Worm (Caenorhabditis elegans) whole organism, L4 larva: ENCODE data around the gene irld-49.
A peak's percentile ranks its signal among the peaks of the same experiment; 100 is the strongest.

Experiments used
- F10B5.3 ChIP-seq: sonication (generic microtip); optimal IDR thresholded peaks from 2 replicates; lab custom pipeline; 2016; ENCODE audit warnings: mild to moderate bottlenecking, missing genetic modification characterization, missing compliant biosample characterization
- Y105C5A.15 ChIP-seq: fragments of 200-800 bp; sonication (Bioruptor generic); IDR thresholded peaks from 2 replicates; pipeline ENCODE4 v1.3.6; 2022; ENCODE audit warnings: missing genetic modification characterization, missing compliant biosample characterization
- aha-1 ChIP-seq: fragments of 150-350 bp; peaks from one replicate; lab custom pipeline; 2014; ENCODE audit warnings: missing biosample characterization, missing genetic modification characterization
- aly-2 ChIP-seq: sonication (generic microtip); optimal IDR thresholded peaks from 2 replicates; lab custom pipeline; 2018; ENCODE audit warnings: missing biosample characterization, missing genetic modification characterization
- ama-1 ChIP-seq: fragments of 150-350 bp; optimal IDR thresholded peaks from 2 replicates; lab custom pipeline; 2014; ENCODE audit warnings: inconsistent platforms, mixed read lengths
- fos-1 ChIP-seq: fragments of 150-350 bp; optimal IDR thresholded peaks from 2 replicates; lab custom pipeline; 2014; ENCODE audit warnings: missing biosample characterization, missing genetic modification characterization
- hlh-30 ChIP-seq: sonication (generic microtip); optimal IDR thresholded peaks from 2 replicates; lab custom pipeline; 2017; ENCODE audit warnings: antibody characterized with exemption, mild to moderate bottlenecking, missing genetic modification characterization, missing compliant biosample characterization; ENCODE audit not compliant: insufficient read depth
- nhr-237 ChIP-seq: sonication (generic microtip); optimal IDR thresholded peaks from 2 replicates; lab custom pipeline; 2017; ENCODE audit warnings: missing biosample characterization, missing genetic modification characterization
- unc-62 ChIP-seq, 3 experiments: fragments of 150-350 bp in 1 of 3; sonication (generic microtip); optimal IDR thresholded peaks in 2 of 3; peaks in 1 of 3; 1 replicate in 1 of 3; 2 replicates in 2 of 3; lab custom pipeline; 2014 to 2017; ENCODE audit warnings: missing biosample characterization in 3 of 3, missing genetic modification characterization in 3 of 3, missing genetic modification reagents in 3 of 3, missing genotype in 1 of 3

DNA sequence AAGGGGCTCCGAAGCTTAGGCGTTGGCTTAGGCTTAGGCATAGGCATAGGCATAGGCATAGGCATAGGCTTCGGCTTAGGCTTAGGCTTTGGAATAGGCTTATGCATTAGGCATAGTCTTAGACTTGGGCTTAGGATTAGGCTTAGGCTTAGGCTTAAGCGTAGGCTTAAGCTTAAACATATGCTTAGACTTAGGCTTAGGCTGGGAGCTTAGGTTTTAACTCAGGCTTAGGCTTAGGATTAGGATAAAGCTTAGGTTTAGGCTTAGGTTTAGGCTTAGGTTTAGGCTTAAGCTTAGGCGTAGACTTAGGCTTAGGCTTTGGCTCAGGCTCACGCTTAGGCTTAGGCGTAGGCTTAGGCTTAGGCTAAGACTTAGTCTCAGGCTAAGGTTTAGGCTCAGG is 46.1 kb downstream of the irld-49 start:
- TF ChIP-seq ama-1 (lab: Kevin White, UChicago) (no peak), aly-2 (no peak), aha-1 (tag; lab: Kevin White, UChicago) (no peak), fos-1 (tag; lab: Kevin White, UChicago) (no peak), unc-62 (GFP tag; optimal IDR thresholded peaks at IDR 0.05 in 1 of 2; lab: Kevin White, UChicago) (peak in 1 of 2 experiments; percentile 75), unc-62 (tag; optimal IDR thresholded peaks at IDR 0.05; lab: Kevin White, UChicago) (no peak), nhr-237 (tag; lab: Kevin White, UChicago) (no peak), hlh-30 (tag; lab: Kevin White, UChicago) (no peak), F10B5.3 (tag; lab: Kevin White, UChicago) (no peak), Y105C5A.15 (GFP tag; lab: Robert Waterston, UW) (no peak)
